Fruit fly (Drosophila melanogaster) S2 (cell line): Measurements from ENCODE around the gene GCS1.

Experiments
- CG8478 ChIP-seq: fragments of >200 bp; optimal IDR thresholded peaks from 2 replicates; lab custom pipeline; 2018
- CTCF ChIP-seq, 2 experiments: fragments of >200 bp; optimal IDR thresholded peaks; 2 replicates each; lab custom pipeline; 2018

dm6 chrX:11391364-11391915, 43.6 kb upstream of the GCS1 start:
- no peak for TF ChIP-seq CTCF (optimal IDR thresholded peaks at IDR 0.05; lab: Kevin White, UChicago)
- TF ChIP-seq CG8478 (lab: Kevin White, UChicago) = no peak
